Worm (Caenorhabditis elegans) whole organism, young adult: ENCODE measurements around the gene mrpl-39.

Experiments
- ama-1 ChIP-seq, 3 experiments: fragments of 150-350 bp in 1 of 3; sonication (generic microtip) in 2 of 3; optimal IDR thresholded peaks; 2 replicates each; lab custom pipeline; 2014 to 2018; ENCODE audit warnings: missing biosample characterization in 2 of 3, missing genetic modification characterization in 2 of 3, missing genetic modification reagents in 2 of 3
- bed-1 ChIP-seq: fragments of 200-800 bp; sonication (Bioruptor generic); IDR thresholded peaks from 2 replicates; pipeline ENCODE4 v1.3.6; 2022; ENCODE audit warnings: missing genetic modification reagents, missing genetic modification characterization, missing compliant biosample characterization
- chd-7 ChIP-seq: sonication (generic microtip); optimal IDR thresholded peaks from 2 replicates; lab custom pipeline; 2016; ENCODE audit warnings: mild to moderate bottlenecking, missing genetic modification characterization, moderate library complexity, missing compliant biosample characterization
- die-1 ChIP-seq: sonication (generic microtip); optimal IDR thresholded peaks from 2 replicates; lab custom pipeline; 2016; ENCODE audit warnings: missing genotype, mild to moderate bottlenecking, missing genetic modification characterization, missing compliant biosample characterization
- dox-1 ChIP-seq: fragments of 200-800 bp; sonication (Bioruptor generic); IDR thresholded peaks from 2 replicates; pipeline ENCODE4 v1.3.6; 2022; ENCODE audit warnings: missing genetic modification reagents, missing genetic modification characterization, missing compliant biosample characterization
- let-526 ChIP-seq: fragments of 200-800 bp; sonication (Bioruptor generic); IDR thresholded peaks from 2 replicates; pipeline ENCODE4 v1.3.6; 2022; ENCODE audit warnings: missing genetic modification reagents, missing genetic modification characterization, missing compliant biosample characterization
- lin-26 ChIP-seq: fragments of 200-800 bp; sonication (Bioruptor generic); IDR thresholded peaks from 2 replicates; pipeline ENCODE4 v1.3.6; 2022; ENCODE audit warnings: missing genetic modification reagents, missing genetic modification characterization, missing compliant biosample characterization
- lin-40 ChIP-seq: sonication (generic microtip); optimal IDR thresholded peaks from 2 replicates; lab custom pipeline; 2016; ENCODE audit warnings: missing genetic modification characterization, mild to moderate bottlenecking, missing compliant biosample characterization, missing genotype, missing genetic modification reagents
- mel-28 ChIP-seq: sonication (generic microtip); optimal IDR thresholded peaks from 2 replicates; lab custom pipeline; 2016; ENCODE audit warnings: borderline replicate concordance, mild to moderate bottlenecking, missing genetic modification characterization, missing compliant biosample characterization
- nhr-120 ChIP-seq: fragments of 200-800 bp; sonication (Bioruptor generic); IDR thresholded peaks from 2 replicates; pipeline ENCODE4 v1.3.6; 2022; ENCODE audit warnings: missing genetic modification characterization, missing compliant biosample characterization
- sea-2 ChIP-seq: fragments of 200-800 bp; sonication (Bioruptor generic); IDR thresholded peaks from 2 replicates; pipeline ENCODE4 v1.3.6; 2022; ENCODE audit warnings: missing genetic modification characterization, missing compliant biosample characterization
- unc-130 ChIP-seq: sonication (generic microtip); optimal IDR thresholded peaks from 2 replicates; lab custom pipeline; 2016; ENCODE audit warnings: missing genetic modification reagents, missing genetic modification characterization, missing compliant biosample characterization

DNA sequence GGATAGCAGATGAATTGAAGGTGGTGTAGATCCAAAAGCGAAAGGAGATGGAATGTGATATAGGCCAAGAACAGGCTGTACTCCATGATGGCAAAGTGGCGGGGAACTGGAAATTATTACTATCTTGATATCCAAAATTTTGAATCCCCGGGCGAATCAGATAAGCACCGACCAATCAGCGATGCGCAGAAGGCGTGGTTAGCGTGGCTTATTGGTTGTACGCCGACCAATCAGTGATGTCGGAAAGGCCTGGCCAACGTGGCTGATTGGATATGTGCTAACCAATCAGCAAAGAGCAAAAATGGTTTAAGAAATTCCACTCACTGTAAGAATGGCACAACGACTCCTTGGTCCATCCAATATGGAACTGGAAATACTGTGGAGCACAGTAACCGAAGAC lies 41.4 kb upstream of the mrpl-39 start:
- TF ChIP-seq let-526 (GFP tag; lab: Robert Waterston, UW), result no peak
- TF ChIP-seq bed-1 (GFP tag; lab: Robert Waterston, UW), result no peak
- TF ChIP-seq nhr-120 (GFP tag; lab: Robert Waterston, UW), result no peak
- no peak for TF ChIP-seq lin-26 (GFP tag; lab: Robert Waterston, UW)
- no peak for TF ChIP-seq die-1 (tag; lab: Kevin White, UChicago)
- no peak for TF ChIP-seq ama-1 (optimal IDR thresholded peaks at IDR 0.05; lab: Kevin White, UChicago)
- no peak for TF ChIP-seq ama-1 (GFP tag; optimal IDR thresholded peaks at IDR 0.05; lab: Kevin White, UChicago)
- TF ChIP-seq lin-40 (tag; lab: Kevin White, UChicago), result no peak
- no peak for TF ChIP-seq mel-28
- TF ChIP-seq unc-130 (GFP tag; lab: Kevin White, UChicago), result no peak
- TF ChIP-seq dox-1 (GFP tag; lab: Robert Waterston, UW), result no peak
- no peak for TF ChIP-seq chd-7 (tag; lab: Kevin White, UChicago)
- no peak for TF ChIP-seq sea-2 (GFP tag; lab: Robert Waterston, UW)
